Fruit fly (Drosophila melanogaster) Kc167 (cell line): ENCODE data around the gene CG1638.

Experiments
- Myc ChIP-seq: fragments of >200 bp; optimal IDR thresholded peaks from 2 replicates; lab custom pipeline; 2017; ENCODE audit warnings: missing external identifiers
- h ChIP-seq: fragments of >200 bp; optimal IDR thresholded peaks from 3 replicates; lab custom pipeline; 2018; ENCODE audit warnings: missing external identifiers
- psq ChIP-seq: fragments of >200 bp; optimal IDR thresholded peaks from 2 replicates; lab custom pipeline; 2017; ENCODE audit warnings: missing external identifiers

DNA sequence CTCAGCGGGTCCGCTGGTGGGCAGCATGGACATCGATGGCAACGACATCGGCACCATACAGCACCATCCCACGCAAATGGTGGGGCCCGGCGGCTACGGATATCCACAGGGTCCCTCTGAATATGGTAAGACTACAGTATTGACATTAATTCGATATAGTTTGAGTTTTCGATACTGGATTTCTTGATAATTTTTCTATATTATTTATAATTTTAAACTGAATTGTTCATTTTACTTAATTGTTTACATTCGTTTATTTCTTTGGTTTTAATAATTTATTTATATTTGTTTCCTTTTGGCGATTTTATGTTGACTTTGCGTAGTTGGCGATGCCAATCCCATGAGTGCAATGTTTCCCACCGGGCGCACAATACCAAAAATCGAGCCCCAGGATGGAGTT, 22.2 kb downstream of the CG1638 start, which contains the start of gene CycG:
- TF ChIP-seq psq (lab: Kevin White, UChicago) (no peak), Myc (lab: Kevin White, UChicago) (no peak), h (lab: Kevin White, UChicago) (no peak)
